Worm (Caenorhabditis elegans) whole organism, L4/young adult: Measurements from ENCODE around the gene ZK6.6.

Source experiments
- W03F9.2 ChIP-seq: fragments of 150-350 bp; optimal IDR thresholded peaks from 2 replicates; lab custom pipeline; 2014; ENCODE audit warnings: missing biosample characterization, missing genetic modification characterization
- dao-5 ChIP-seq: sonication (generic microtip); optimal IDR thresholded peaks from 2 replicates; lab custom pipeline; 2016; ENCODE audit warnings: missing genotype, missing genetic modification characterization, moderate library complexity, missing compliant biosample characterization
- him-1 ChIP-seq: sonication (generic microtip); optimal IDR thresholded peaks from 2 replicates; lab custom pipeline; 2016; ENCODE audit warnings: missing genotype, missing genetic modification reagents, missing genetic modification characterization, missing compliant biosample characterization

The ZK6.6 gene

DNA sequence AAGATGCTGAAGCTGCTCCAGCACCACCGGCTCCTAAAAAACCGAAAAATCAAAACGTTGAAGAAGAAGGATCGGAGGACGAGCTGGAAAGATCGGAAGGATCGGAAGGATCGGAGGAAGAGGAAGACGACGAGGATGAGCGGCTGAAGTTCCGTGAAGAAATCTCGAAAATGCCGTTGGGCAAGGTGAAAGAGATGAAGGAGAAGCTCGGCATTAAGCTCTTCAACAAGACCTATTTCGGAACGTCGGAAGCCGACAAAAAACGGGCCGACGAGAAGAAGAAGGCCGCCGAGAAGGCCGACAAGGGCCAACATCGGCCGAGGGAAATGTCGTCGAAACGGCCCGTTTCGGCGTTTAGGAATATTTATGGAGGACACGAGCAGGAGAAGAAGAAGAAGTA is 27.2 kb upstream of the ZK6.6 start:
- TF ChIP-seq W03F9.2 (tag; lab: Kevin White, UChicago) (no peak), dao-5 (no peak), him-1 (tag; lab: Kevin White, UChicago) (no peak)

DNA sequence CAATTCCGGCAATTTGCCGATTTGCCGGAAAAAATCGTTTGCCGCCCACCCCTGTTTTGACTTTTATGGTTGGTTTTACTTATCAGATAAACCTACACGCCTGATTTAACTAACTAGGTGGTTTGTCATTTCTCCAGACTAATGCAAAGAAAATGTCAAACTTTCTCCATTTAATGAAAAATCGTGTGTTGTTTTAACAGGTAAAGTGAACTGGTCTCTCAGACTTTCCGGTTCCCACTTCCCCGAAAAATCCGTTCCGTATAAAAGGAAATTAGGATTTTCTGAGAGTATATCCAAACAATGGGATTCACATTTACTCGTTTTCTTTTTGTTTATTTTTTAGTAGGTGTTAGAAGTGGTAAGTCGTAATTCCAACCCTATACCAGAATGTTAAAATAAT is 23.8 kb upstream of the ZK6.6 start, which contains the start of gene mltn-6:
Gene mltn-6, plus strand, starts transcription at position 301 of the 400 bp plus-strand sequence.
- TF ChIP-seq dao-5: no peak
- TF ChIP-seq W03F9.2 (tag; lab: Kevin White, UChicago): no peak

DNA sequence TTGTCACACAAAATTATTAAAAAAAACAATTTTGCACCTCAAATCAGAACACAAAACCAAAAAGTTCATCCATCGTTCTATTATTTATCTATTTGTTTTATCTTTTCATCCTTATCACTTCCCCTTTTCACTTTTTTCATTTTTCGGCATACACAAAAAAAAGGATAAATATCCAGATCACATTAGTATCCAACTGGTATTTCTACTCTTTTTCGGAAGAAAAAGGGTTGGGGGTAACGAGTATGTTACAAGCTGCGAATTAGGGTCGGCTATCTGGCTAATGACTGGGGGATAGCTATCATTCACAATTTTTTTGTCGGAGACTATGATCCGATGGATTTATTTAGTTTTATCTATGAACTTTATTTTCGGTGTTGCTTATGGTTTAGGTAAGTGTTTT is 18.5 kb upstream of the ZK6.6 start, which contains the start of gene mltn-7:
Gene mltn-7, plus strand, starts transcription at position 301 of the 400 bp plus-strand sequence.
- no peak for TF ChIP-seq W03F9.2 (tag; lab: Kevin White, UChicago)
- TF ChIP-seq him-1 (tag; lab: Kevin White, UChicago): no peak
- TF ChIP-seq dao-5: no peak

DNA sequence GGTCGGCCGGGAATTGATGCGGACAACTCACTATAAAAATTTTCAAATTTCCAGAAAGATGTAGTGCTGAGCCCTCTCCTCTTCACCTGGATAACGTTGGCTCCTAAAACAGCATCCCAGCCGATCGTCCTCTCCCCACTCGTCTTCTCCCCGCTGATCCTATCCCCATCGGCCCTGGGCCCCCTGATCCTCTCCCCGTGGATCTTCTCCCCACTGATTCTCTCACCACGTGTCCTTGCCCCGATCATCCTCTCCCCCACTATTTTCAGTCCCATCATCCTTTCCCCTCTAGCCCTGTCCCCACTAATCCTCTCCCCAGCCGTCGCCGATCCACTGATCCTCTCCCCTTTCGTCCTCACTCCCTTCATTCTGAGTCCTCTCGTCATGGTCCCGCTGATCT is 15.3 kb upstream of the ZK6.6 start:
- TF ChIP-seq him-1 (tag; lab: Kevin White, UChicago) (no peak), W03F9.2 (tag; lab: Kevin White, UChicago) (no peak), dao-5 (no peak)

DNA sequence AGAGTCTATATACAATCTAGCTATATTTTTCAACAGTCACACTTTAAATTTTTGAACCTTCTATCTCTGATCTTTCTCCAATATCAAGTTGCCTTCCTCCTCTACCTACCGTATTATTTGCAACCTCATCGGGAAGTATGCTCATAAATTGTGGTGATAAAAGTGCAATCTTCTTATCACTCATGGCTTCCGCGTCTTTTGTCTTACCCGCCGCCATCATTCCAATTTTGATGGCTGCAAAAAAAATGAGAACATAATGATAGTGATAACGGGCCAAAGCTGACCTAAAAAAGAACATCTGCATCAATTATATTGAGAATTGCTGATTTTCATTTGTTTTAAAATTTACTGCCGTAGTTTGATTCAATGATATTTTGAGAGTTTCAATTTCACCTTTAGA is 11.7 kb upstream of the ZK6.6 start:
- TF ChIP-seq dao-5 (no peak), W03F9.2 (tag; lab: Kevin White, UChicago) (no peak), him-1 (tag; lab: Kevin White, UChicago) (no peak)

DNA sequence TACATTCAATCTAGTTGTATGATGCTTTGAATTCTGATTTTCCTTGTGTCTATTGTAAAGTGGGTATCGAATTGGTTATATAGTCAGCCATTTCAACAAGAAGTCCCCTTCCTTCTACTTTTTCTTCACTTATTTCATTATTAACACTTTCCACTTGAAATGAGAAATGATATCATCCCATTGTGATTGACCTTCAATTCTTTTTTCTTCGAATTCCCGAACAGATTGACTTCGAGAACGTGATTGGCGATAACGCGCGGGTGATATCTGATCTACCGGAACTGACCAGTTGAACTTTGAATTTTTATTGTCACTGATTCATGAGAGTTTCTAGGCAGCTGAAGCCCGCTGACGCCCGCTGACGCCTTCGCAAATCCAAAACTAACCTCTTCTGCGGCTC is 10.3 kb upstream of the ZK6.6 start:
- TF ChIP-seq W03F9.2 (tag; lab: Kevin White, UChicago) (no peak), dao-5 (no peak), him-1 (tag; lab: Kevin White, UChicago) (no peak)

DNA sequence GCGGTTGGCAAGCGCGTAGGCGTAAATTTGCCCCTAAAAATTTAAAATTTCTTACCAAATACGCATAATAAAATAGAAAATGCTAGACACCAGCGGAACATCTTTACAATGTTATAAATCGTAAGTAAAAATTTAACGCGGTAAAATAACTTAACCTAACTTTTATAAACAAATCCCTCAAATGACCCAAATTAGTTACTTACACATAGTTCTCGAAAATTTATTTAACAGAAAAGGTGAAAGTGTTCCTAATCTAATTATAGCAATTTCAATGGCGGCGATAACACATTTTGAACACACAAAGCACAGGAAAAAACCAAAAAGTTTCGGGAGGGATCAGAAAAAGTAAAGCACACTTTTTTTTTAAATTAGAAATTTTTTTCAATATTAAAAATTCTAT is 8.3 kb upstream of the ZK6.6 start, which contains the start of gene mltn-8:
Gene mltn-8, minus strand, starts transcription at position 101 of the 400 bp plus-strand sequence.
- no peak for TF ChIP-seq W03F9.2 (tag; lab: Kevin White, UChicago)

DNA sequence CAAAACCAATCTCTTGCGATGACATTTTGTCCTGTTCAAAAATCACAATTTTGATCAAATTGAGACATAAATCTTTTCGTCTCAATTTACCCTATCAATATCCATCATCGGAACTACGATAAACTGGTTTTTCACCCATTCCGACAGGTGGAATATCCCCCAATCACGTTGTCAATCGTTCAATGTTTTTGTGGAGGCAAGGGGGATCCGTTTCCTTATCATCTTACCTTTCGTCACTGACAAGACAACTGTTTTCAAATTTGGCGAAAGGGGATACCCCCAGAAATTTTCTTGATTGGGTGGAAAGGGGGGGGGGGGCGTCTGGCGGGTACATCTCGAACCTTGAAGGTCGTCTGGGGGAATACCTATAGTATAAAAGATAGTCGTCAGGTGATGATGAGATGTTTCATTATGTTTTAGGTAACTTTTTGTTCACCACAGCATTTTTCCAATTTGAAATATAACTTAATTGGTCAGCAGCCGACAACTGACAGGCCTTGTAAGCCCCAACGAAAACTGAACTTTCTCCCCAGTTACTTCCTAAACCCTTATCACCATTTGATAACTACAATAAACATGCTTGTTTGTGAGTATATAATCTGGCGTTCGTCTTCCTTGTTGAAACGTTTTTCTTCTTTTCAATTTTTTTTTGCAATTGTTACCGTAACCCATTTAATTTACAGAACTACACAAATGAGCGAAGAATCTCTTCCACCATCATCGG is 7.1 kb upstream of the ZK6.6 start, which contains the start of gene ZK6.8:
Gene ZK6.8, plus strand, starts transcription at position 682 of the 724 bp plus-strand sequence.
- TF ChIP-seq him-1 (tag; lab: Kevin White, UChicago) (no peak), dao-5 (no peak), W03F9.2 (tag; lab: Kevin White, UChicago) (no peak)

DNA sequence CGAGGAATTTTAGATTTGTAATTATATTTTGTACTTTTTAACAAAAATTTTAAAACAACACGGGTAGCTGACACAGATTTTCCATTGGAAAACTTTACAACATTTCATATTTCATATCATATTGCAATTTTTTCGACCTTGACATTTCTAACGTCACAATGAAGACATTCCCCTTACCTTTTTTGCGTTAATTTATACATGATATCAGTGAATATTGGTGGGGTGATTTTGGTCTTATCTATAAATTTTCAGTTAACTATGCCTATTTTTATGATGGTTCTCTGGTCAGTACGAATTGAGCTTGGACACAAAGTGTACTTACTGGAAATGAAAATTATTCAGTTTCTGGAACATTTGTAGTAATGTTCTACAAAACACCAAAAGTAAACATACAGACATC is 4.0 kb upstream of the ZK6.6 start:
- TF ChIP-seq W03F9.2 (tag; lab: Kevin White, UChicago) (no peak), dao-5 (no peak), him-1 (tag; lab: Kevin White, UChicago) (no peak)

DNA sequence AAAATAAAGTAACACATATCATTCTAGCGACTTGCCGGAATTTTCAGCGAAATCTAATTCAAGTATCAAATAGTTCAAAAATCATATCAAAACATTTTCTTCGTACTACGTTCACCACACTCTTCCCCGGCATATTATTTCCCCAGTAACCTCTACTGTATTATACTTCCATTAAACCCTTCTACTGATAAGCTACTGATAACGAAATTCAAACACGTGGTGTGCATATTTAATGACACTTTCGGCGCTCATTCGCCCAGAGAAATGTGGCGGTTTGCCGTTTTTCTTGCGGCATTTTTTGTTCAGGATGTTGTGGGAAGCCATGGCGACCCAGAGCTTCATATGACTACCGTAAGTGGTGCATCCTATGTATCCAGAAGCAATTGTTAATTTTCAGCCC is 3.0 kb upstream of the ZK6.6 start, which contains the start of gene lipl-5:
Gene lipl-5, plus strand, starts transcription at position 259 of the 400 bp plus-strand sequence.
- TF ChIP-seq W03F9.2 (tag; lab: Kevin White, UChicago) (no peak), him-1 (tag; lab: Kevin White, UChicago) (no peak), dao-5 (no peak)

DNA sequence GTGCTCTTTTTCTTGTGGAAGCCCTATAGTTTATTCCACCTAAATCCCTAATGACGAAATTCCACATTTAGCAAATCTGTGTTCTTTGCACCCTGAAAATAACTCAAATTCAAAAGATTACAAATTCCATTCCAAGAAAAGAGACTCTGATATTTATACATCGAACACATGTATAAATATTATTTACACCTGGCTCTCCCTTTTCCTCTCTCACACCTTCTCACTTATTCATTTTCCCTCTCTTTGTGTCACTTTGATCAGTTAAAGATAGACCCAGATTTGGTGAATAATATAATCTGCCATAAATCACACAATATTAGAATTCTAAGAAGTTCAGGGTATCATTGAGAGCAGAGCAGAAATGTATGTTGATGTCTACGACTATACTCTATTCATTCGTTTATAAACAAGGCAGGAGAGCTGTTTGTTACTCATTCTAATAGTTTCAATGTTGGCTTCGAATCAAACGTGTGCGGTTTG is 3.7 kb downstream of the ZK6.6 start, which contains the start of gene nhr-254:
Gene nhr-254, plus strand, starts transcription at position 430 of the 480 bp plus-strand sequence.
- TF ChIP-seq dao-5: no peak
- TF ChIP-seq him-1 (tag; lab: Kevin White, UChicago): no peak
- no peak for TF ChIP-seq W03F9.2 (tag; lab: Kevin White, UChicago)

DNA sequence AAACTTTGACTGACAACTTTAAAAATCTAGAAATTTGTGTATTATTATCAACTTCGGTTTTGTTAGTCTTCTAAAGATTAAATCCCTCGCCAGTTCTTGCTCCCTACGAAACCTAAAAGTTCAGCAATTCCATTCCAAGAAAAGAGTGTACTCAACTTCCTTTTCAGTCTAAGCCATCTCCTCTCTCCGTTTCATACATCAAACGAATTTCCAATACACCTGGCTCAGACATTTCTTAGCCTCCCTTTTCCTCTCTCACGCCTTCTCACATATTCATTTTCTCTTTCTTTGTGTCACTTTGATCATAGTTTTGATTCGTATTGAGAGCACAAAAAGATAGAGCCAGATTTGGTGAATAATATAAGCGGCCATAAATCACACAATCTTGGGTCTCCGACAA is 7.8 kb downstream of the ZK6.6 start, which contains the start of gene nhr-253:
Gene nhr-253, plus strand, starts transcription at position 285 of the 400 bp plus-strand sequence.
- TF ChIP-seq dao-5 (no peak), W03F9.2 (tag; lab: Kevin White, UChicago) (no peak), him-1 (tag; lab: Kevin White, UChicago) (no peak)

DNA sequence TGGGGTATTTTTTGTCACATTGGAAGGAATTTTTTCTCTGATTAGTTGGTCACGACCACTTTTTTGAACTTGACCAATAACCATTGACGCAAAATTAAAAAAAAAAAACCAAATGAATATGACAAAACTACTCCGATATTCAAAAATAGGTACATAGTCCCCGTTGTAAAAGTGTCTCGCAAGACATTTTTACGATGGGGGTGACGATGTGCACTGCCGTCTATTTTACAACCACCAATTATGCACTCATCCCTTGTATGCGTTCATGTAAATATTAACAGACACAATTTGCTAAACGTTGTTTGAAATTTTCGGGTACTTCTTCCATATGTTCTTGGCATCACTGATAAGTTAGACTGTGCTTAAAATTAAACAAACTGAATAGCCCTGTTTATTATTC is 11.2 kb downstream of the ZK6.6 start, which contains the start of gene scl-27:
Gene scl-27, plus strand, starts transcription at position 301 of the 400 bp plus-strand sequence.
- TF ChIP-seq W03F9.2 (tag; lab: Kevin White, UChicago): no peak
- TF ChIP-seq him-1 (tag; lab: Kevin White, UChicago): no peak
- TF ChIP-seq dao-5: no peak

DNA sequence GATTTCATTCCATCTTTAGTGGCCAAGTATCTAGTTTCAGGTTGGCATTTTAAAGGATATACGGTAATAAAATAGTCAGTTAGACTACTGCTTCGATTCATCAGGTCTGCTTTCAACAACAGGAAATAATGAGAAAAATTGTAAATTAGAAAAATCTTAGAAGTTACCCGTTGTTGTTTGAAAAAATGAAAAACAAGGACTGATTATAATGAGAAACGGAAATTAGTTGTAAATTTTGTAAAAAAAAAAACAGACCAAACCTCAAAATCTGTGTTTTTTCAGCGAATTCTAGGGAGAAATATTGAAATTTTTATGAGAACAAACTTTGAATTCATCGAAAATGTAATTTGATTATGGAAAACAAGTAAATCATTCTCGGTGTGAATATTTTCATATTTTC is 14.5 kb downstream of the ZK6.6 start, which contains the start of gene srh-62:
Gene srh-62, minus strand, starts transcription at position 101 of the 400 bp plus-strand sequence.
- no peak for TF ChIP-seq W03F9.2 (tag; lab: Kevin White, UChicago)
- TF ChIP-seq dao-5: no peak
- TF ChIP-seq him-1 (tag; lab: Kevin White, UChicago): no peak
